Worm (Caenorhabditis elegans) whole organism, early embryonic: ENCODE data around the gene moc-6.

Experiments used
- B0310.2 ChIP-seq: sonication (generic microtip); optimal IDR thresholded peaks from 2 replicates; lab custom pipeline; 2016; ENCODE audit warnings: mild to moderate bottlenecking, missing genetic modification characterization, missing compliant biosample characterization
- F13C5.2 ChIP-seq: sonication (generic microtip); optimal IDR thresholded peaks from 2 replicates; lab custom pipeline; 2017; ENCODE audit warnings: mild to moderate bottlenecking, missing genetic modification characterization, inconsistent platforms, missing compliant biosample characterization
- aly-1 ChIP-seq: sonication (generic microtip); optimal IDR thresholded peaks from 2 replicates; lab custom pipeline; 2016; ENCODE audit warnings: missing genetic modification characterization, missing compliant biosample characterization
- ama-1 ChIP-seq: fragments of 150-350 bp; optimal IDR thresholded peaks from 2 replicates; lab custom pipeline; 2014
- ceh-13 ChIP-seq: fragments of 200-800 bp; sonication (Bioruptor generic); optimal IDR thresholded peaks from 2 replicates; lab custom pipeline; 2018; ENCODE audit warnings: mild to moderate bottlenecking, missing genetic modification characterization, missing compliant biosample characterization
- ceh-36 ChIP-seq: sonication (generic microtip); optimal IDR thresholded peaks from 2 replicates; lab custom pipeline; 2016; ENCODE audit warnings: missing genetic modification characterization, inconsistent platforms, missing compliant biosample characterization
- ets-7 ChIP-seq: sonication (generic microtip); optimal IDR thresholded peaks from 2 replicates; lab custom pipeline; 2016; ENCODE audit warnings: missing genotype, missing genetic modification characterization, missing compliant biosample characterization
- flt-1 ChIP-seq: fragments of 200-800 bp; sonication (Bioruptor generic); IDR thresholded peaks from 2 replicates; pipeline ENCODE4 v1.3.6; 2022; ENCODE audit warnings: missing genetic modification characterization, missing compliant biosample characterization
- hmbx-1 ChIP-seq: sonication (generic microtip); optimal IDR thresholded peaks from 2 replicates; lab custom pipeline; 2016; ENCODE audit warnings: mild to moderate bottlenecking, missing genetic modification characterization, missing compliant biosample characterization
- hmg-4 ChIP-seq: fragments of 200-800 bp; sonication (Bioruptor generic); optimal IDR thresholded peaks from 2 replicates; lab custom pipeline; 2018; ENCODE audit warnings: mild to moderate bottlenecking, missing genetic modification characterization, missing compliant biosample characterization
- hnd-1 ChIP-seq: sonication (generic microtip); optimal IDR thresholded peaks from 2 replicates; lab custom pipeline; 2016; ENCODE audit warnings: missing genetic modification characterization, missing compliant biosample characterization
- pes-1 ChIP-seq: fragments of 200-800 bp; sonication (Bioruptor generic); IDR thresholded peaks from 2 replicates; pipeline ENCODE4 v1.3.6; 2022; ENCODE audit warnings: missing genetic modification reagents, missing genetic modification characterization, missing compliant biosample characterization
- scrt-1 ChIP-seq: fragments of 200-800 bp; sonication (Bioruptor generic); IDR thresholded peaks from 2 replicates; pipeline ENCODE4 v1.3.6; 2022; ENCODE audit warnings: missing genetic modification characterization, missing compliant biosample characterization
- sea-1 ChIP-seq: fragments of 200-800 bp; sonication (Bioruptor generic); conservative IDR thresholded peaks from 2 replicates; pipeline ENCODE4 v1.3.6; 2022; ENCODE audit warnings: missing genetic modification characterization, missing compliant biosample characterization
- tbx-11 ChIP-seq: fragments of 200-800 bp; sonication (Bioruptor generic); IDR thresholded peaks from 2 replicates; pipeline ENCODE4 v1.3.6; 2022; ENCODE audit warnings: missing genetic modification characterization, missing compliant biosample characterization
- tbx-37 ChIP-seq: fragments of 200-800 bp; sonication (Bioruptor generic); conservative IDR thresholded peaks from 2 replicates; pipeline ENCODE4 v1.3.6; 2022; ENCODE audit warnings: missing genetic modification reagents, missing genetic modification characterization, missing compliant biosample characterization
- tra-4 ChIP-seq: sonication (generic microtip); optimal IDR thresholded peaks from 2 replicates; lab custom pipeline; 2017; ENCODE audit warnings: missing genetic modification characterization, missing compliant biosample characterization

Gene moc-6

ce11 chrIII:5200349-5200748, 4.6 kb downstream of the moc-6 start:
- TF ChIP-seq B0310.2 (tag; lab: Kevin White, UChicago) (no peak), aly-1 (tag; lab: Kevin White, UChicago) (no peak), tbx-37 (no peak), sea-1 (no peak), ceh-13 (GFP tag; lab: Kevin White, UChicago) (no peak), pes-1 (no peak), hmg-4 (GFP tag; lab: Kevin White, UChicago) (no peak), scrt-1 (GFP tag; lab: Robert Waterston, UW) (no peak), F13C5.2 (tag; lab: Kevin White, UChicago) (no peak), tra-4 (tag; lab: Kevin White, UChicago) (no peak), flt-1 (GFP tag; lab: Robert Waterston, UW) (no peak), tbx-11 (no peak), hnd-1 (tag; lab: Kevin White, UChicago) (no peak)

- TF ChIP-seq sea-1 (no peak), ets-7 (tag; lab: Kevin White, UChicago) (no peak), scrt-1 (GFP tag; lab: Robert Waterston, UW) (no peak), hnd-1 (tag; lab: Kevin White, UChicago) (no peak), B0310.2 (tag; lab: Kevin White, UChicago) (no peak), hmbx-1 (no peak), aly-1 (tag; lab: Kevin White, UChicago) (no peak), ama-1 (no peak), tbx-11 (no peak), tra-4 (tag; lab: Kevin White, UChicago) (no peak), pes-1 (no peak), hmg-4 (GFP tag; lab: Kevin White, UChicago) (no peak)
Observed at ce11 chrIII:5201267-5201666, 5.5 kb downstream of the moc-6 start.

ce11 chrIII:5202641-5203040, 6.9 kb downstream of the moc-6 start:
- no peak for TF ChIP-seq hmg-4 (GFP tag; lab: Kevin White, UChicago)
- no peak for TF ChIP-seq hnd-1 (tag; lab: Kevin White, UChicago)
- no peak for TF ChIP-seq ama-1
- no peak for TF ChIP-seq tra-4 (tag; lab: Kevin White, UChicago)
- no peak for TF ChIP-seq ceh-13 (GFP tag; lab: Kevin White, UChicago)
- no peak for TF ChIP-seq flt-1 (GFP tag; lab: Robert Waterston, UW)
- no peak for TF ChIP-seq tbx-11
- TF ChIP-seq pes-1, result no peak
- no peak for TF ChIP-seq F13C5.2 (tag; lab: Kevin White, UChicago)
- no peak for TF ChIP-seq tbx-37
- TF ChIP-seq hmbx-1, result no peak
- TF ChIP-seq ets-7 (tag; lab: Kevin White, UChicago), result no peak
- no peak for TF ChIP-seq scrt-1 (GFP tag; lab: Robert Waterston, UW)
- no peak for TF ChIP-seq sea-1
- TF ChIP-seq B0310.2 (tag; lab: Kevin White, UChicago), result no peak
- no peak for TF ChIP-seq aly-1 (tag; lab: Kevin White, UChicago)
- no peak for TF ChIP-seq ceh-36 (tag; lab: Kevin White, UChicago)

ce11 chrIII:5203310-5203709, 7.5 kb downstream of the moc-6 start:
- TF ChIP-seq sea-1 (no peak), ceh-13 (GFP tag; lab: Kevin White, UChicago) (no peak), tra-4 (tag; lab: Kevin White, UChicago) (no peak), scrt-1 (GFP tag; lab: Robert Waterston, UW) (no peak), hmg-4 (GFP tag; lab: Kevin White, UChicago) (no peak), hnd-1 (tag; lab: Kevin White, UChicago) (no peak), ets-7 (tag; lab: Kevin White, UChicago) (no peak), aly-1 (tag; lab: Kevin White, UChicago) (no peak), ceh-36 (tag; lab: Kevin White, UChicago) (no peak), F13C5.2 (tag; lab: Kevin White, UChicago) (no peak), ama-1 (no peak), flt-1 (GFP tag; lab: Robert Waterston, UW) (no peak)

ce11 chrIII:5206861-5207414, 11.1 kb downstream of the moc-6 start, which contains the start of gene morc-1:
morc-1 (minus strand) TSS chrIII:5206911.
- TF ChIP-seq tra-4 (tag; lab: Kevin White, UChicago) (no peak), ets-7 (tag; lab: Kevin White, UChicago) (no peak), hnd-1 (tag; lab: Kevin White, UChicago) (no peak), scrt-1 (GFP tag; lab: Robert Waterston, UW) (0 out of 2 replicates have a peak, but pooled peaks have one; percentile 9), ceh-13 (GFP tag; lab: Kevin White, UChicago) (no peak)

- TF ChIP-seq ets-7 (tag; lab: Kevin White, UChicago) (no peak), flt-1 (GFP tag; lab: Robert Waterston, UW) (no peak), tra-4 (tag; lab: Kevin White, UChicago) (no peak), sea-1 (no peak), tbx-37 (no peak), hmbx-1 (no peak), scrt-1 (GFP tag; lab: Robert Waterston, UW) (no peak), B0310.2 (tag; lab: Kevin White, UChicago) (no peak), pes-1 (no peak), ceh-36 (tag; lab: Kevin White, UChicago) (no peak), tbx-11 (no peak)
Observed at ce11 chrIII:5208992-5209391, 13.2 kb downstream of the moc-6 start, which contains the start of gene syx-16. syx-16 (minus strand) TSS chrIII:5209109.

- TF ChIP-seq aly-1 (tag; lab: Kevin White, UChicago) (no peak), tbx-11 (no peak), sea-1 (no peak), scrt-1 (GFP tag; lab: Robert Waterston, UW) (no peak), ceh-13 (GFP tag; lab: Kevin White, UChicago) (no peak), pes-1 (no peak), flt-1 (GFP tag; lab: Robert Waterston, UW) (no peak), ama-1 (no peak), B0310.2 (tag; lab: Kevin White, UChicago) (no peak), F13C5.2 (tag; lab: Kevin White, UChicago) (no peak)
Observed at ce11 chrIII:5210269-5210668, 14.5 kb downstream of the moc-6 start.
